Fruit fly (Drosophila melanogaster): Measurements from ENCODE around the gene CG10681.

dm6 chr3L:12470509-12470908, 30.8 kb upstream of the CG10681 start:
- TF ChIP-seq CG8478 (optimal IDR thresholded peaks at IDR 0.05) (no peak), CTCF (optimal IDR thresholded peaks at IDR 0.05) (no peak)
